Fruit fly (Drosophila melanogaster) whole organism, prepupa: ENCODE results near the gene CG6094.

Source experiments
- CG34406 ChIP-seq: fragments of 200-800 bp; sonication (Bioruptor generic); optimal IDR thresholded peaks from 3 replicates; lab custom pipeline; 2016; ENCODE audit warnings: missing biosample characterization, missing genetic modification characterization
- CG8119 ChIP-seq: fragments of 200-800 bp; sonication (Bioruptor generic); IDR thresholded peaks from 3 replicates; pipeline ENCODE4 v1.3.6; 2022; ENCODE audit warnings: missing biosample characterization, missing genetic modification characterization
- OdsH ChIP-seq: fragments of 200-800 bp; sonication (Bioruptor generic); optimal IDR thresholded peaks from 3 replicates; lab custom pipeline; 2016; ENCODE audit warnings: missing biosample characterization, missing genetic modification characterization
- fd85E ChIP-seq: fragments of 200-800 bp; sonication (Bioruptor generic); optimal IDR thresholded peaks from 3 replicates; lab custom pipeline; 2016; ENCODE audit warnings: missing biosample characterization, missing genetic modification characterization
- salr ChIP-seq, 2 experiments: fragments of 200-800 bp; sonication (Bioruptor generic); optimal IDR thresholded peaks; 3 replicates each; lab custom pipeline; 2016 to 2018; ENCODE audit warnings: missing biosample characterization in 2 of 2, missing genetic modification characterization in 2 of 2, mild to moderate bottlenecking in 1 of 2

DNA sequence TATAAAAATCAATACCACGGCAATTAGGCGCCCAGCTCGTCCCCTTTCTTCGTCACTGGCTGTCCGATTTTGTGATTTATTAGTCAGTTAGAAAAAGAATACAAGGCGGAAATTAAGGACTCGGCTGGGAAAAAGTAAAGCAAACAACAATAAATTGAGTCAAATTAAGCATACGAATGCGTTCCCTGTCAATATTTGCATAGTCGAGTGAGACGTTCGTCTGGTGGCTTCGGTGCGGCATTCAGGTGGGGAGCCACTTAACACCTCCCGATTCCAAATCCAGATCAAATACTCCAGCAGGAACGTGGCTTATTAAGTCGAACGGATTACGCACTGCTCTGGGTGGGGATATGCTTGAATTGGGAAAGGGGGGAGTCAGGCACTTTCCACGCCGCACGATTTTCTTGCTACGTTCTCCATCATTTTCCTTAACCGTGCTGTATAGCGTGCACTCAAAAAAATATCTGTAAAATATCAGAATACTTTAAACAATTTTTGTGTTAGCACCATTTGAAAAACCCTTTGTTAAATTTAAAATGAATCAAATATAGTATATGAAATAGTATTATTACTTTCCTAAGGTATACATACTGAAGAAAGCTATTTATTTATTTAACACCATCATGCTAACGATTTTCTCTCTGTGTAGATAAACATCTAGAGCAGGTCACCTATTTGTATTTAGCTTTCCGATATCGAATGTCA, 36.3 kb downstream of the CG6094 start:
- TF ChIP-seq OdsH (GFP tag; lab: Kevin White, UChicago) = peak; percentile 8
- no peak for TF ChIP-seq fd85E (GFP tag; lab: Kevin White, UChicago)
- no peak for TF ChIP-seq CG34406 (GFP tag; lab: Kevin White, UChicago)
- 0 out of 3 replicates have a peak, but pooled peaks have one; percentile 30 for TF ChIP-seq CG8119 (GFP tag; lab: Robert Waterston, UW)
- no peak for TF ChIP-seq salr (GFP tag; optimal IDR thresholded peaks at IDR 0.05; lab: Kevin White, UChicago)
